Fruit fly (Drosophila melanogaster) Kc167 (cell line): Measurements from ENCODE around the gene RpS6.

Experiments used
- Myc ChIP-seq: fragments of >200 bp; optimal IDR thresholded peaks from 2 replicates; lab custom pipeline; 2017; ENCODE audit warnings: missing external identifiers
- Sin3A ChIP-seq: fragments of >200 bp; optimal IDR thresholded peaks from 2 replicates; lab custom pipeline; 2018; ENCODE audit warnings: missing external identifiers
- h ChIP-seq: fragments of >200 bp; optimal IDR thresholded peaks from 3 replicates; lab custom pipeline; 2018; ENCODE audit warnings: missing external identifiers
- insv ChIP-seq: fragments of >200 bp; optimal IDR thresholded peaks from 3 replicates; lab custom pipeline; 2018; ENCODE audit warnings: missing external identifiers
- psq ChIP-seq: fragments of >200 bp; optimal IDR thresholded peaks from 2 replicates; lab custom pipeline; 2017; ENCODE audit warnings: missing external identifiers
- ttk ChIP-seq: sonication (Bioruptor generic); optimal IDR thresholded peaks from 2 replicates; lab custom pipeline; 2017; ENCODE audit warnings: missing external identifiers

RpS6 gene

DNA sequence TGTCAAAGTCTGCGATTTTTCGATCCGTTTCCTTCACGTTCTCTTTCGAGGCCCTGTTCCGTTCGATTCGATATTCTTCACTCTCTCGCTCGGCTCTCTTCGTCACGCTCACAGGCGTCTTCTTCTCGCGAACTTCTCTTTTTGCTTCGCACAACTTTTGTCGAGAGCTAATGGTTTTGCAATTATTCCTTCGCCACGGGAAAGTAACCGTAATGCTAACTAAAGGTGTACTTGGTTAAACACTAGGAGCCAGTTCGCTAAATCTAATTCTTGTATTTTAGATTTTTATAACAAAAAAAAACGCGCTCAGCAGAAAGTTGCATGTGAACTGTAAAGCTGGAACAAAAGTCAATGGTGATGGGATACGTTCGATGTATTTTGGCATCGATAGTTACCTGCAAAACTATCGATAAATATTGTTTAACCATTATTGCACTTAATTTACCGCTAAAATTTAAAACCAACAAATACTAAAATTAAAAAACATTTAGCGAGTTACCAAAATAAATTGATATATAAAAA is 30.0 kb upstream of the RpS6 start, which contains the start of gene mahe:
Gene mahe (minus strand): TSS at position 355 of the 522 bp plus-strand sequence.
- TF ChIP-seq h (no peak), ttk (lab: Kevin White, UChicago) (no peak), Sin3A (no peak), psq (lab: Kevin White, UChicago) (no peak)

DNA sequence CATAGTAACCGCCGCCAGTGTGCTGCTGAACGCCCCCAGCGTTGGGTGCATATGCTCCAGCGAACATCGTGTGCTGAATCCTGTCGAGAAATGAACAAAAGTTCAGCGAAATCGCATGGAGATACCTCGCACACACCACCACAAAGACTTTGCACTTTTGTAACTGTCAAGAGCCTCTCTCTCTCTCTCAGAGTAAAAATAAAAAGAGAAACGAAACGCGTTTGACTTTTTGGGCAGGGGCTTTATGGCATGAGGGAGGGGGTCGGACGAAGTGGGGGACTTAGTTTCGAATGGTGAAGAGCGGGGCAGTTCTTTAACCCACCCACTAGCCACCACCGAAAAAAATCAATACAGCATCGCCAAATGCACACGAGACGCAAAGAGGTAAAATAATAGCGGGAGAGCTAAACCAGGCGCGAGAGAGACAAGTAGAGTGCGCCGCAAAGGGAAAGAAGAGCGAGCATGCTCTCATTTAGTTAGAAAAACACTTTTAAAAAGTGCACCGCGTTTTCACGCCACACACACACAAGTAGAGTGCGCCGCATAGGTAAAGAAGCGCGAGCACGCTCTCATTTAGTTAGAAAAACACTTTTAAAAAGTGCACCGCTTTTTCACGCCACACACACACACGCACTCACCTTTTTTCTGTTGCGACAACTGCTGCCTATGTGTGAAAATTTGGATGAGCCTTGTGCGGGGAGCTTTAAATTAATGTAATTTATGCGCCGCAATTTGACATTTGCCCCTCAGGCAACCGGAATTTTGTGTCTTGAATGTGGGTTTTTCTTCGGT is 29.3 kb upstream of the RpS6 start:
- TF ChIP-seq Myc (lab: Kevin White, UChicago): no peak
- no peak for TF ChIP-seq h
- TF ChIP-seq ttk (lab: Kevin White, UChicago): no peak

dm6 chrX:7924913-7925312 is 23.8 kb upstream of the RpS6 start:
- TF ChIP-seq Sin3A: no peak
- no peak for TF ChIP-seq Myc (lab: Kevin White, UChicago)
- TF ChIP-seq insv (lab: Kevin White, UChicago): no peak
- no peak for TF ChIP-seq psq (lab: Kevin White, UChicago)
- no peak for TF ChIP-seq ttk (lab: Kevin White, UChicago)
- no peak for TF ChIP-seq h

DNA sequence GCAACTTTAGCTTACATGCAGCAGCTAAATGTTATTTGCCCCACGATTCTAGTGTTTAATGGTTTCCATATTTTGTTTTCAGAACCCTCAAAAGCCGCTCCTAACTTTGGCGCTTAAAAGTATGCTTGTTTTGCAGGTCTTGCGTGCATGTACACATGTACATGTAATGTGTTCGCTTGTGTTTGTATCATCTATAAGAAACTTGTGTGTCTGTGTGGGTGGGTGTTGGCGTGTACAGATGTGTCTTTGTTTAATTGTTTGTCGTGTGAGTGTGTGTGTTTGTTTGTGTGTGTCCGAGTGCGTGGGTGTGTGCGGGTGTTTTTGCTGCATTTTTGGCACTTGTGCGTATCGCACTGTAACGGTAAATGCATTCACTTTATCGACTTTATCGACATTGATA is 21.9 kb upstream of the RpS6 start:
- no peak for TF ChIP-seq Myc (lab: Kevin White, UChicago)

DNA sequence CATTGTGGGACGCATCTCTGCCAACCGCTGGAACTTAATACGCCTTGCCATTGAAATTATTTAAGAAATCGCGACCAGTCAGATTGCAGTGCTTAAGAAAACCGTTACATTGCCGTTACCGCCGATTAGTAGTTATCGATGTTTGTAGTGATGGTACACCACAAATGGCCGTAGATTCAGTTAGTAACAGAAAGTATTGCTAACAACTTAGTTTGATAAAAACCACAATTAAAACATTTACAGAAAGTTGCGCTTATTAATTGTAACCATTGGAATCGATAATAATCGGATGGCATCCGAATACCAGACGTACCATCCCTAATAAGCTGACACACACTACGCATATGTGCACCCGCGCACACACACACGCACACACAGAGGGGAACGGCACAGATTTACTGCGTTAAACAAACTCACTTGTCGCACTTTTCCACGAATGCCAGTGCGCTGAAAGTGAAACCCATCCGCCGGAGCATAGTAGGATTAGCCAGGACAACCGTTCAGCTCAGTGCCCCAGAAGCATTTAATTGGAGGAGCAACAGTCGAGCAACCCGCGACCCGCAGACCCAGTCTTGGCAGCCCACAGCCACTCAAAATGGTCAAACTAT is 19.1 kb upstream of the RpS6 start, which contains the start of the genes hdm and Ykt6:
Gene hdm (minus strand): TSS at position 51 of the 608 bp plus-strand sequence.
Gene Ykt6 (plus strand): TSS at position 329 of the 608 bp plus-strand sequence.
- TF ChIP-seq Myc (lab: Kevin White, UChicago): no peak
- no peak for TF ChIP-seq Sin3A
- TF ChIP-seq h: no peak
- no peak for TF ChIP-seq ttk (lab: Kevin White, UChicago)
- no peak for TF ChIP-seq psq (lab: Kevin White, UChicago)
- TF ChIP-seq insv (lab: Kevin White, UChicago): no peak

DNA sequence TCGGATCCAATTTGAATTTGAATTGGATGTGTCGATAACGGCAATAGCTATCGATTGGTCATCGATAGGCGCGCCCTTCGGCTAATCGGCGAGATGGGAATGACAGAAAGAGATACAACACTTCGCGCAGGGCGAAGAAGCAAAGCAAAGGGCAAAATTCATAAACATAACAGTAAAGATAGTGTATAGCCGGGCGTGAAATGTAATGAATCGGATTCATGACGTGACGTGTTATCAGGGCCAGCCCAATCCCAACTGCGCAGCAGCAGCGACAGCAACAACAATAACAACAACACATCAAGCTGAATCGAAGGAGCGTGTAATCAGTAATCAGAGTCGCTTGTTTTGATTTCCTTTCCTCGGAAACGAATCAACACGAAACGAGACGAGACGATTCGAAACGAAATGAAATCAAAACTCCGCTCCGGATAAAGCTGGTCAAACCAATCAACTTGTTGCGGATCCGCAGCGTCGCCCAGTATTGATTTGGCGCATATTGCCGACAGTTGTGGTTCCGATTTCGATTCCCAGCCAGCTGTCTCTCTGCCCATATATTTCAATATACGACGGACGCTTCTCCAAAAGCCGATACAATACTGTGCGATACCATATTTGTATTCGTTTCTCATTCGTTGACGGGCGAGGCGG is 11.0 kb upstream of the RpS6 start, which contains the start of gene snz:
Gene snz (plus strand): TSS at position 107 of the 648 bp plus-strand sequence.
- no peak for TF ChIP-seq insv (lab: Kevin White, UChicago)

DNA sequence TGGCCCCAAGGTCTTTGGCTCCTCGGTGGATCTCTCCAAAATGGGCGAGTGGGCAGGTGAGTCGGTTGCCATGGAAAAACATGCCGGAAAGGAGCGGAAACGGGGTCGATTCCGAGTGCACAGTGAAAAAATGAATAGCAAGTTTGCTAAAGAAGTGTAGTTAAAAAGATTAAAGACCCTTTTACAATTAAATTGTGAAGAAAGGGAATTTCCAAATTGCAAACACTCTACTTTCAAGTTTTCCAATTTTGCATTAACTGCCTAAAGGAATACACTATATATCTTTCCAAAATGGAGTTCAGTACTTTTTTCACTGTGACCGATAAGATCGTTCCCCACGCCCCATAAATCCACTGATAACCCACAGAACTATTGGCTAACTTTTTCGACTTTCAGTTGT is 8.4 kb upstream of the RpS6 start:
- TF ChIP-seq ttk (lab: Kevin White, UChicago) (no peak), insv (lab: Kevin White, UChicago) (no peak), Sin3A (no peak), Myc (lab: Kevin White, UChicago) (no peak), h (no peak), psq (lab: Kevin White, UChicago) (no peak)

- TF ChIP-seq Sin3A (no peak), psq (lab: Kevin White, UChicago) (no peak), ttk (lab: Kevin White, UChicago) (no peak), insv (lab: Kevin White, UChicago) (no peak), h (no peak), Myc (lab: Kevin White, UChicago) (no peak)
Observed at dm6 chrX:7909069-7909389, 7.9 kb upstream of the RpS6 start.

DNA sequence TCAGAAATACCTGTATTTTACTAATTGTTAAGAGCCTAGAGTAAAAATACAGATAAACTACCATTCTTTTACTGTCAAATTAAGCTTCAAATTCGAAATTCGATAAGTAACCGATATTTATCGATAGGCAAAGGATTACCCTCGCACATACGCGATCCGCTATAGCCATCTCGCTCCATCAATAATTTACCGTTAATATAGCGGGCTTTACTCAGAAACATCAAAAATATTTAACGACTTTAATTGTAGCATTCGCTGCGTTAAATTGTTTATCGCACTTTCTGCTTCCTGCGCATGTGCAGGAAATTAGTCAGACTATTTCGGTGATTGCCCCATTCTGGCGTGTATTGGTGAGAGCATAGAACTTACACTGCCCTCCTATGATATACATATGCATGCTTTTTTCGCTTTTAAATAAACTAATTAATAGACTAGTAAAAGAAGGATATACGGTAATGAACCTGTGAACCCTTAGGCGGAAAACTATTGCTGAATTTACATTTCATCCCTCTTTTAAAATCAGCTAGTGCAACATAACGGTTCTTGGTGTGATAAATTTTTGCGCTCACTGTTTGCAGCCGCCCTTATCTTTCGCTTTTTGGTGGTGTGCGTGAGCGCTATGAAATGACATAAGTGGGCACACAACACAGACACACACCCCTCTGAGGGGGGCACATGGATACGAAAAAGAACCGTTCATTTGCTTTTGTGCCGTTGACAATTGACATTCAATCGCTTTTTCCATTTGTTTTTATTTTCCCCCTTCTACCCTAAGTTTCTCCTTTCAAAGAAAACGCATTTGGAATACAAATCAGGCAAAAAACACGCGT is 7.3 kb upstream of the RpS6 start, which contains the start of the genes dpr14 and spidey:
Gene dpr14 (minus strand): TSS at position 48 of the 830 bp plus-strand sequence.
Gene spidey (plus strand): TSS at position 693 of the 830 bp plus-strand sequence.
- TF ChIP-seq ttk (lab: Kevin White, UChicago): no peak
- TF ChIP-seq h: no peak
- no peak for TF ChIP-seq psq (lab: Kevin White, UChicago)
- TF ChIP-seq Myc (lab: Kevin White, UChicago): no peak
- TF ChIP-seq Sin3A: no peak
- TF ChIP-seq insv (lab: Kevin White, UChicago): no peak

- no peak for TF ChIP-seq insv (lab: Kevin White, UChicago)
- TF ChIP-seq ttk (lab: Kevin White, UChicago): no peak
- no peak for TF ChIP-seq h
- no peak for TF ChIP-seq psq (lab: Kevin White, UChicago)
Observed at dm6 chrX:7900659-7901058, 472 bp downstream of the RpS6 start.

DNA sequence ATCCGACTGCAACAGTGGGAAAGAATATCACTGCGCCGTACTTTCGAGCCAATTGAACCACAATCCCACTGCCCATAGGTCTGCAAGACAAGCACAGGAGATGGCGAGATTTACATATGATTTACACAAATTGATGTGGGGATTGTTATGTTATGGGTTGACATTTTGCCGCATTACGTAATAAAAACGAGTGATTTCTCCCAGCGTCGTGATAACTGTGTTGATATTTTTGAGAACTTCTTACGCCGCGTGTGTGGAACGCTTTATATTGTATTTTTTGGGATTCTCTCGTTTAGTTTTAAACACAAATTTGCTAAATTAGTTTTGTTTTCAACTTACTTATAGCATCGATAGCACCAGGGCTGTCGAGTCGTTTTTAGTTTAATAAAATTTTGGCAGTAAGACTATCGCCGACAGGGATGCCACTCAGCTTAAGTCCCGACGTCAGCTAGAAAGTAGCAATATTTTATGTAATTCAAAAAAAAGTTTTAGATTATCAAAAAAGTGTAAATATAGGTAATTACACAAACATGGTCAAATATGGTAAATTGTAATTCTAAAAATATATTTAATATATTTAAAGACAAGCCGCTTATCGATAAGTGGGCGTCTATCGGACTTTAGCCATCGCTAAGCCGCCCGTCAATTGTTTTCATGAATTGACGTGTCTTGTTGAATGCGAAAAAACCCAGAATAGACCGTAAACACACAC is 7.6 kb downstream of the RpS6 start, which contains the start of the genes CG45089, ND-MNLL and p115:
Gene CG45089 (minus strand): TSS at position 388 of the 712 bp plus-strand sequence.
Gene ND-MNLL (minus strand): TSS at position 388 of the 712 bp plus-strand sequence.
Gene p115 (plus strand): TSS at position 621 of the 712 bp plus-strand sequence.
- TF ChIP-seq Sin3A (no peak), insv (lab: Kevin White, UChicago) (no peak)
